Fruit fly (Drosophila melanogaster) whole organism, embryonic: Measurements from ENCODE around the gene PGAP2.

Source experiments
- Asciz ChIP-seq: fragments of 200-800 bp; sonication (Bioruptor generic); optimal IDR thresholded peaks from 2 replicates; lab custom pipeline; 2017; ENCODE audit warnings: missing biosample characterization, mild to moderate bottlenecking, missing genetic modification characterization, missing genetic modification reagents
- Bdp1 ChIP-seq: fragments of 200-800 bp; sonication (Bioruptor generic); optimal IDR thresholded peaks from 3 replicates; lab custom pipeline; 2016; ENCODE audit warnings: missing biosample characterization, missing genetic modification characterization
- CG13287 ChIP-seq: fragments of 200-800 bp; sonication (Bioruptor generic); IDR thresholded peaks from 2 replicates; pipeline ENCODE4 v1.3.6; 2022; ENCODE audit warnings: missing biosample characterization, missing genetic modification characterization; ENCODE audit not compliant: partially characterized antibody
- CG13894 ChIP-seq: fragments of 200-800 bp; sonication (Bioruptor generic); optimal IDR thresholded peaks from 3 replicates; lab custom pipeline; 2018; ENCODE audit warnings: missing biosample characterization, mild to moderate bottlenecking, missing genetic modification characterization, moderate library complexity
- CG15514 ChIP-seq: fragments of 200-800 bp; sonication (Bioruptor generic); optimal IDR thresholded peaks from 3 replicates; lab custom pipeline; 2017; ENCODE audit warnings: missing biosample characterization, missing genetic modification characterization, mild to moderate bottlenecking, moderate library complexity, missing genetic modification reagents
- CG1603 ChIP-seq: fragments of 200-800 bp; sonication (Bioruptor generic); optimal IDR thresholded peaks from 2 replicates; lab custom pipeline; 2019; ENCODE audit warnings: missing biosample characterization, mild to moderate bottlenecking, missing genetic modification characterization, moderate library complexity
- CG16779 ChIP-seq: fragments of 200-800 bp; sonication (Bioruptor generic); IDR thresholded peaks from 2 replicates; pipeline ENCODE4 v1.3.6; 2022; ENCODE audit warnings: missing biosample characterization, missing genetic modification characterization
- CG17912 ChIP-seq: fragments of 200-800 bp; sonication (Bioruptor generic); optimal IDR thresholded peaks from 2 replicates; lab custom pipeline; 2018; ENCODE audit warnings: missing biosample characterization, mild to moderate bottlenecking, missing genetic modification characterization
- CG2129 ChIP-seq: fragments of 200-800 bp; sonication (Bioruptor generic); IDR thresholded peaks from 2 replicates; pipeline ENCODE4 v1.3.6; 2022; ENCODE audit warnings: missing biosample characterization, missing genetic modification characterization; ENCODE audit not compliant: partially characterized antibody
- CG30403 ChIP-seq: fragments of 200-800 bp; sonication (Bioruptor generic); optimal IDR thresholded peaks from 3 replicates; lab custom pipeline; 2016; ENCODE audit warnings: missing biosample characterization, missing genetic modification characterization
- CG31224 ChIP-seq: fragments of 200-800 bp; sonication (Bioruptor generic); IDR thresholded peaks from 2 replicates; pipeline ENCODE4 v1.3.6; 2022; ENCODE audit warnings: missing biosample characterization, missing genetic modification characterization
- CG4404 ChIP-seq: fragments of 200-800 bp; sonication (Bioruptor generic); IDR thresholded peaks from 2 replicates; pipeline ENCODE4 v1.3.6; 2022; ENCODE audit warnings: missing biosample characterization, missing genetic modification characterization
- CG6765 ChIP-seq: fragments of 200-800 bp; sonication (Bioruptor generic); optimal IDR thresholded peaks from 3 replicates; lab custom pipeline; 2017; ENCODE audit warnings: missing biosample characterization, mild to moderate bottlenecking, missing genetic modification characterization
- CG7372 ChIP-seq: fragments of 200-800 bp; sonication (Bioruptor generic); IDR thresholded peaks from 2 replicates; pipeline ENCODE4 v1.3.6; 2022; ENCODE audit warnings: missing biosample characterization, missing genetic modification characterization
- CG9437 ChIP-seq: fragments of 200-800 bp; sonication (Bioruptor generic); optimal IDR thresholded peaks from 2 replicates; lab custom pipeline; 2018; ENCODE audit warnings: missing biosample characterization, mild to moderate bottlenecking, missing genetic modification characterization
- D ChIP-seq, 2 experiments: fragments of 200-800 bp in 1 of 2; fragments of >200 bp in 1 of 2; sonication (Bioruptor generic) in 1 of 2; optimal IDR thresholded peaks; 2 replicates in 1 of 2; 3 replicates in 1 of 2; lab custom pipeline; 2017; ENCODE audit warnings: mild to moderate bottlenecking in 1 of 2, missing biosample characterization in 1 of 2, missing genetic modification characterization in 1 of 2, missing genetic modification reagents in 1 of 2
- Dad ChIP-seq: fragments of 200-800 bp; sonication (Bioruptor generic); optimal IDR thresholded peaks from 3 replicates; lab custom pipeline; 2016; ENCODE audit warnings: missing biosample characterization, missing genetic modification characterization
- H15 ChIP-seq: fragments of 200-800 bp; sonication (Bioruptor generic); IDR thresholded peaks from 3 replicates; pipeline ENCODE4 v1.3.6; 2022; ENCODE audit warnings: missing biosample characterization, missing genetic modification characterization
- HLH54F ChIP-seq: fragments of 200-800 bp; sonication (Bioruptor generic); optimal IDR thresholded peaks from 3 replicates; lab custom pipeline; 2016; ENCODE audit warnings: missing biosample characterization, missing genetic modification characterization
- Hand ChIP-seq: fragments of 200-800 bp; sonication (Bioruptor generic); optimal IDR thresholded peaks from 2 replicates; lab custom pipeline; 2017; ENCODE audit warnings: mild to moderate bottlenecking, missing biosample characterization, missing genetic modification reagents, missing genetic modification characterization
- Hmr ChIP-seq: fragments of 200-800 bp; sonication (Bioruptor generic); optimal IDR thresholded peaks from 3 replicates; lab custom pipeline; 2017; ENCODE audit warnings: mild to moderate bottlenecking, missing biosample characterization, missing genetic modification reagents, missing genetic modification characterization
- Mad ChIP-seq: fragments of 200-800 bp; sonication (Bioruptor generic); optimal IDR thresholded peaks from 2 replicates; lab custom pipeline; 2016; ENCODE audit warnings: missing biosample characterization, missing genetic modification characterization
- NC2β ChIP-seq: fragments of 200-800 bp; sonication (Bioruptor generic); optimal IDR thresholded peaks from 2 replicates; lab custom pipeline; 2016; ENCODE audit warnings: missing biosample characterization, missing genetic modification characterization
- Nf-YC ChIP-seq: fragments of 200-800 bp; optimal IDR thresholded peaks from 3 replicates; lab custom pipeline; 2019; ENCODE audit warnings: missing biosample characterization, mild to moderate bottlenecking, missing genetic modification characterization, moderate library complexity
- NfI ChIP-seq: fragments of 200-800 bp; sonication (Bioruptor generic); optimal IDR thresholded peaks from 3 replicates; lab custom pipeline; 2018; ENCODE audit warnings: missing biosample characterization, mild to moderate bottlenecking, missing genetic modification characterization, moderate library complexity
- PHDP ChIP-seq: fragments of 200-800 bp; sonication (Bioruptor generic); optimal IDR thresholded peaks from 3 replicates; lab custom pipeline; 2018; ENCODE audit warnings: missing biosample characterization, mild to moderate bottlenecking, missing genetic modification characterization, moderate library complexity
- Sry-δ ChIP-seq: fragments of 200-800 bp; sonication (Bioruptor generic); optimal IDR thresholded peaks from 2 replicates; lab custom pipeline; 2016; ENCODE audit warnings: missing biosample characterization, missing genetic modification characterization
- TFAM ChIP-seq: fragments of 200-800 bp; sonication (Bioruptor generic); optimal IDR thresholded peaks from 2 replicates; lab custom pipeline; 2017; ENCODE audit warnings: missing biosample characterization, missing genetic modification characterization, inconsistent platforms
- Vsx1 ChIP-seq: fragments of 200-800 bp; sonication (Bioruptor generic); optimal IDR thresholded peaks from 2 replicates; lab custom pipeline; 2017; ENCODE audit warnings: missing biosample characterization, mild to moderate bottlenecking, missing genetic modification characterization, missing genetic modification reagents
- ac ChIP-seq: fragments of 200-800 bp; sonication (Bioruptor generic); optimal IDR thresholded peaks from 3 replicates; lab custom pipeline; 2017; ENCODE audit warnings: missing biosample characterization, mild to moderate bottlenecking, missing genetic modification characterization
- ap ChIP-seq: fragments of 200-800 bp; sonication (Bioruptor generic); IDR thresholded peaks from 2 replicates; pipeline ENCODE4 v1.3.6; 2022; ENCODE audit warnings: missing biosample characterization, missing genetic modification characterization
- dysf ChIP-seq: fragments of 200-800 bp; sonication (Bioruptor generic); IDR thresholded peaks from 3 replicates; pipeline ENCODE4 v1.3.6; 2022; ENCODE audit warnings: missing biosample characterization, missing genetic modification characterization
- emc ChIP-seq: fragments of 200-800 bp; sonication (Bioruptor generic); optimal IDR thresholded peaks from 2 replicates; lab custom pipeline; 2016; ENCODE audit warnings: missing biosample characterization, missing genetic modification characterization
- eve ChIP-seq, 2 experiments: fragments of >200 bp; optimal IDR thresholded peaks; 2 replicates each; lab custom pipeline; 2017; ENCODE audit warnings: missing biosample characterization in 2 of 2, missing genetic modification characterization in 2 of 2
- gce ChIP-seq: fragments of 200-800 bp; sonication (Bioruptor generic); IDR thresholded peaks from 3 replicates; pipeline ENCODE4 v1.3.6; 2022; ENCODE audit warnings: missing biosample characterization, missing genetic modification characterization
- gfzf ChIP-seq: fragments of 200-800 bp; sonication (Bioruptor generic); optimal IDR thresholded peaks from 2 replicates; lab custom pipeline; 2016; ENCODE audit warnings: missing biosample characterization, mild to moderate bottlenecking, missing genetic modification characterization, moderate library complexity
- lola ChIP-seq, 3 experiments: fragments of >200 bp in 2 of 3; fragments of 200-800 bp in 1 of 3; sonication (Bioruptor generic) in 1 of 3; optimal IDR thresholded peaks; 2 replicates each; lab custom pipeline; 2017 to 2019; ENCODE audit warnings: missing biosample characterization in 3 of 3, missing genetic modification characterization in 3 of 3, mild to moderate bottlenecking in 1 of 3, moderate library complexity in 1 of 3
- mirr ChIP-seq: fragments of 200-800 bp; sonication (Bioruptor generic); optimal IDR thresholded peaks from 3 replicates; lab custom pipeline; 2018; ENCODE audit warnings: missing biosample characterization, mild to moderate bottlenecking, missing genetic modification characterization
- nerfin-1 ChIP-seq: fragments of 200-800 bp; sonication (Bioruptor generic); optimal IDR thresholded peaks from 3 replicates; lab custom pipeline; 2019; ENCODE audit warnings: missing biosample characterization, mild to moderate bottlenecking, missing genetic modification characterization, moderate library complexity
- pfk ChIP-seq: fragments of 200-800 bp; sonication (Bioruptor generic); optimal IDR thresholded peaks from 2 replicates; lab custom pipeline; 2018; ENCODE audit warnings: missing biosample characterization, mild to moderate bottlenecking, missing genetic modification characterization, moderate library complexity
- prd ChIP-seq, 3 experiments: fragments of >200 bp in 2 of 3; fragments of 200-800 bp in 1 of 3; sonication (Bioruptor generic) in 1 of 3; optimal IDR thresholded peaks in 2 of 3; IDR thresholded peaks in 1 of 3; 2 replicates in 2 of 3; 3 replicates in 1 of 3; pipeline versions ENCODE4 v1.3.6 to Lab custom; 2017 to 2022; ENCODE audit warnings: missing biosample characterization in 1 of 3, missing genetic modification characterization in 1 of 3
- pros ChIP-seq: fragments of 200-800 bp; sonication (Bioruptor generic); optimal IDR thresholded peaks from 3 replicates; lab custom pipeline; 2019; ENCODE audit warnings: missing biosample characterization, mild to moderate bottlenecking, missing genetic modification characterization, moderate library complexity
- ranshi ChIP-seq: fragments of 200-800 bp; sonication (Bioruptor generic); IDR thresholded peaks from 2 replicates; pipeline ENCODE4 v1.3.6; 2022; ENCODE audit warnings: missing biosample characterization, missing genetic modification characterization
- sc ChIP-seq, 3 experiments: fragments of >200 bp in 2 of 3; fragments of 200-800 bp in 1 of 3; sonication (Bioruptor generic) in 1 of 3; optimal IDR thresholded peaks; 2 replicates in 2 of 3; 3 replicates in 1 of 3; lab custom pipeline; 2017; ENCODE audit warnings: mild to moderate bottlenecking in 1 of 3, missing biosample characterization in 1 of 3, missing genetic modification characterization in 1 of 3, missing genetic modification reagents in 1 of 3
- zen2 ChIP-seq: fragments of 200-800 bp; sonication (Bioruptor generic); IDR thresholded peaks from 3 replicates; pipeline ENCODE4 v1.3.6; 2022; ENCODE audit warnings: missing biosample characterization, missing genetic modification characterization; ENCODE audit not compliant: partially characterized antibody
- zfh1 ChIP-seq: fragments of 200-800 bp; sonication (Bioruptor generic); IDR thresholded peaks from 3 replicates; pipeline ENCODE4 v1.3.6; 2022; ENCODE audit warnings: missing biosample characterization, missing genetic modification characterization

The PGAP2 gene

dm6 chr2L:866950-867744 lies 47.8 kb upstream of the PGAP2 start (continued):
- TF ChIP-seq Bdp1 (peak; percentile 68), Sry-δ (GFP tag; lab: Kevin White, UChicago) (peak; percentile 37), CG1603 (tag; lab: Kevin White, UChicago) (peak; percentile 94), pros (GFP tag; lab: Kevin White, UChicago) (peak; percentile 80), PHDP (peak; percentile 94), CG13287 (peak; percentile 12; the same call in 1 of the 2 replicates), Hand (peak; percentile 77), emc (GFP tag; lab: Kevin White, UChicago) (peak; percentile 75), nerfin-1 (tag; lab: Kevin White, UChicago) (peak; percentile 88), CG13894 (tag; lab: Kevin White, UChicago) (peak; percentile 89), zen2 (no peak), Nf-YC (tag; lab: Kevin White, UChicago) (peak; percentile 82), dysf (GFP tag; lab: Robert Waterston, UW) (peak; percentile 96), zfh1 (peak; percentile 96), NC2β (GFP tag; lab: Kevin White, UChicago) (peak; percentile 75), CG9437 (GFP tag; lab: Kevin White, UChicago) (peak; percentile 76), prd (optimal IDR thresholded peaks at IDR 0.05; lab: Kevin White, UChicago) (no peak), prd (GFP tag; IDR thresholded peaks at IDR 0.05; lab: Robert Waterston, UW) (peak; percentile 97), Dad (peak; percentile 90), gfzf (GFP tag; lab: Kevin White, UChicago) (no peak), TFAM (GFP tag; lab: Kevin White, UChicago) (peak; percentile 46), CG15514 (GFP tag; lab: Kevin White, UChicago) (peak; percentile 89), CG6765 (GFP tag; lab: Kevin White, UChicago) (peak; percentile 81), mirr (GFP tag; lab: Kevin White, UChicago) (peak; percentile 91), pfk (GFP tag; lab: Kevin White, UChicago) (no peak), gce (GFP tag; lab: Robert Waterston, UW) (peak; percentile 92; the same call in 2 of the 3 replicates), CG17912 (GFP tag; lab: Kevin White, UChicago) (peak; percentile 86), lola (GFP tag; optimal IDR thresholded peaks at IDR 0.05; lab: Kevin White, UChicago) (peak in 1 of 3 experiments; percentile 87), H15 (GFP tag; lab: Robert Waterston, UW) (peak; percentile 95), ap (GFP tag; lab: Robert Waterston, UW) (peak; percentile 91), CG16779 (peak; percentile 87), D (optimal IDR thresholded peaks at IDR 0.05; lab: Kevin White, UChicago) (no peak), D (GFP tag; optimal IDR thresholded peaks at IDR 0.05; lab: Kevin White, UChicago) (peak; percentile 87), Hmr (GFP tag; lab: Kevin White, UChicago) (peak; percentile 92), Mad (GFP tag; lab: Kevin White, UChicago) (peak; percentile 85), CG30403 (GFP tag; lab: Kevin White, UChicago) (peak; percentile 94), CG7372 (GFP tag; lab: Robert Waterston, UW) (peak; percentile 93), eve (GFP tag; optimal IDR thresholded peaks at IDR 0.05; lab: Kevin White, UChicago) (no peak), Asciz (GFP tag; lab: Kevin White, UChicago) (peak; percentile 79), CG2129 (GFP tag; lab: Robert Waterston, UW) (no peak), ac (GFP tag; lab: Kevin White, UChicago) (peak; percentile 68), CG4404 (GFP tag; lab: Robert Waterston, UW) (peak; percentile 93), Vsx1 (GFP tag; lab: Kevin White, UChicago) (peak; percentile 46), ranshi (GFP tag; lab: Robert Waterston, UW) (peak; percentile 94), CG31224 (peak; percentile 90), NfI (GFP tag; lab: Kevin White, UChicago) (peak; percentile 94), sc (optimal IDR thresholded peaks at IDR 0.05; lab: Kevin White, UChicago) (no peak), sc (GFP tag; optimal IDR thresholded peaks at IDR 0.05; lab: Kevin White, UChicago) (peak; percentile 75), HLH54F (GFP tag; lab: Kevin White, UChicago) (peak; percentile 93)
